Worm (Caenorhabditis elegans): ENCODE data around the gene parn-1.

DNA sequence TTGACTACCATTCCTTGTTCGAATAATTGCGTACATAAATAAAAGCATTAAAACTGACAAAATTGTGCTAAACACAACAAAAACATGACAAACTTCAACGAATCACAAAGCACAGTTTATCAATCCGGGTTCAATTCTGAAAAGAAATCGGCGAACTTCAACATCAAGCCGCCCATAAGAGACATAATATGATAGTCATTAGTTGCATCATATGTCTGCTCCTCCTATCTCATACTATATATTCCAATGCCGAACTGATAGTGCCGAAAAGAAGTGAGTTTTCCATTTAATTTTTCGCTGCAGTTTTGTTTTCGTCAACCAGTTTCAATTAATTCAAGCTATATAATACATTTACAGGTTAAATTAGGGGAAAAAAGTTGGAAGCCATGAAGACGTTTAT is 46.6 kb upstream of the parn-1 start, which contains the start of gene hrg-7:
- TF ChIP-seq snpc-3.4 (tag; optimal IDR thresholded peaks at IDR 0.05) = no peak
- TF ChIP-seq unc-62 (GFP tag; optimal IDR thresholded peaks at IDR 0.05) = no peak
